Worm (Caenorhabditis elegans) whole organism, L3 larva: ENCODE measurements around the gene Y53F4B.27.

Source experiments
- ZK546.5 ChIP-seq: sonication (generic microtip); optimal IDR thresholded peaks from 2 replicates; lab custom pipeline; 2017; ENCODE audit warnings: missing biosample characterization, missing genetic modification characterization
- fos-1 ChIP-seq: fragments of 150-350 bp; optimal IDR thresholded peaks from 2 replicates; lab custom pipeline; 2014; ENCODE audit warnings: missing biosample characterization, missing genetic modification characterization
- nhr-237 ChIP-seq: fragments of 150-350 bp; optimal IDR thresholded peaks from 2 replicates; lab custom pipeline; 2014; ENCODE audit warnings: missing biosample characterization, missing genetic modification characterization
- nhr-77 ChIP-seq: fragments of 150-350 bp; optimal IDR thresholded peaks from 2 replicates; lab custom pipeline; 2014; ENCODE audit warnings: missing biosample characterization, missing genetic modification characterization
- pha-4 ChIP-seq: fragments of 150-350 bp; optimal IDR thresholded peaks from 2 replicates; lab custom pipeline; 2014; ENCODE audit warnings: missing biosample characterization, missing genetic modification reagents, missing genetic modification characterization
- unc-62 ChIP-seq: fragments of 150-350 bp; sonication (generic microtip); optimal IDR thresholded peaks from 4 replicates; lab custom pipeline; 2014; ENCODE audit warnings: missing biosample characterization, missing genetic modification reagents, missing genetic modification characterization

DNA sequence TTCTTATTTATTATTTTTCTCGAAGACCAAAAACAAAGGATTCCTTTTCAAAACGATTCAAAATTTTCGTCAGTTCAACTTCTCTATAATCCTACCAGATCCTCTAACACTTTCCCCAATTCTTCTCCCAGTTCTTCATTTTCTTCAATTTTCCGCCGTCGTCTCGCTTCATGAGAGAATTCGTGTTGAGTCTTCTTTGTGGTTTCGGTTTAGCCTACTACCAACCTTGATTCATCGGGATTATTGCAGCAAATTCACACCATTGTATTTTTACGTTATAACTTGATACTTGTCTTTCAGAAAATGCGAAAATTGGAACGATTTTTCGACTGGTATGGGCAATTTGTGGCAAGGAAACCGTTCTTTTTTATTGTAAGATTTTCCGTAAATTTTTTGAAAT, 12.2 kb downstream of the Y53F4B.27 start, which contains the start of gene ptr-20:
- TF ChIP-seq nhr-237 (tag; lab: Kevin White, UChicago) (no peak), ZK546.5 (tag; lab: Kevin White, UChicago) (no peak), pha-4 (tag; lab: Kevin White, UChicago) (no peak), nhr-77 (tag; lab: Kevin White, UChicago) (no peak), fos-1 (tag; lab: Kevin White, UChicago) (no peak), unc-62 (GFP tag; lab: Kevin White, UChicago) (no peak)
